Worm (Caenorhabditis elegans) whole organism, young adult: Measurements from ENCODE around the gene rml-4.

Source experiments
- F39B2.1 ChIP-seq: fragments of 200-800 bp; sonication (Bioruptor generic); IDR thresholded peaks from 2 replicates; pipeline ENCODE4 v1.3.6; 2022; ENCODE audit warnings: missing genetic modification reagents, missing genetic modification characterization, missing compliant biosample characterization
- ama-1 ChIP-seq, 3 experiments: fragments of 150-350 bp in 1 of 3; sonication (generic microtip) in 2 of 3; optimal IDR thresholded peaks; 2 replicates each; lab custom pipeline; 2014 to 2018; ENCODE audit warnings: missing biosample characterization in 2 of 3, missing genetic modification characterization in 2 of 3, missing genetic modification reagents in 2 of 3
- attf-3 ChIP-seq: fragments of 200-800 bp; sonication (Bioruptor generic); conservative IDR thresholded peaks from 2 replicates; pipeline ENCODE4 v1.3.6; 2022; ENCODE audit warnings: missing genetic modification reagents, missing genetic modification characterization, missing compliant biosample characterization
- ccch-3 ChIP-seq: fragments of 200-800 bp; sonication (Bioruptor generic); optimal IDR thresholded peaks from 2 replicates; lab custom pipeline; 2018; ENCODE audit warnings: mild to moderate bottlenecking, missing genetic modification characterization, missing compliant biosample characterization
- madf-3 ChIP-seq: fragments of 200-800 bp; sonication (Bioruptor generic); IDR thresholded peaks from 2 replicates; pipeline ENCODE4 v1.3.6; 2022; ENCODE audit warnings: missing genetic modification reagents, missing genetic modification characterization, missing compliant biosample characterization
- mes-4 ChIP-seq: sonication (generic microtip); optimal IDR thresholded peaks from 2 replicates; lab custom pipeline; 2016; ENCODE audit warnings: missing genotype, missing genetic modification characterization, missing compliant biosample characterization
- pha-4 ChIP-seq: fragments of 150-350 bp; sonication (generic microtip); optimal IDR thresholded peaks from 2 replicates; lab custom pipeline; 2014; ENCODE audit warnings: missing biosample characterization, missing genetic modification reagents, missing genetic modification characterization
- unc-62 ChIP-seq: fragments of 150-350 bp; optimal IDR thresholded peaks from 2 replicates; lab custom pipeline; 2014; ENCODE audit warnings: missing biosample characterization, missing genetic modification reagents, missing genetic modification characterization

DNA sequence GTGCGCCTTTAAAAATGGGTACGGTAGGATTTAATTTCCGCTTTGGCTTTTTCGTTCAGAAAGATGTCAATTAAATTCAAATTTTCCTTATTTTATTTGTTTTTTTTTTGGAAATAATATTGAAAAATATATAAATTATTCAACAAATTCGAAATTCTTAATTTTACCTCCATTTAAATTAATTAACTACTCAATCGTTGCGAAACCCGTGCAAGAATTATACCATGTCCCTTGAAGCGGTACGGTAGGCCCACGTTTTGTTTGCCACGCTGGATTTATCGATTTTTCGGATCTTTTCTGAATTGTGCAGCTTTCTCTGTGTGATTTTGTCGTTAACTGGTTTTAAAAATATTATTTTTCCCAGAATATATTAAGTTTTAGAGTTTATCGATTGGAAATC is 25.6 kb downstream of the rml-4 start, which contains the start of gene Y52E8A.2:
- no peak for TF ChIP-seq ccch-3 (GFP tag; lab: Kevin White, UChicago)
- no peak for TF ChIP-seq F39B2.1 (GFP tag; lab: Robert Waterston, UW)
- TF ChIP-seq ama-1 (optimal IDR thresholded peaks at IDR 0.05; lab: Kevin White, UChicago) = no peak
- no peak for TF ChIP-seq ama-1 (GFP tag; optimal IDR thresholded peaks at IDR 0.05; lab: Kevin White, UChicago)
- no peak for TF ChIP-seq unc-62
- TF ChIP-seq attf-3 (GFP tag; lab: Robert Waterston, UW) = no peak
- no peak for TF ChIP-seq madf-3 (GFP tag; lab: Robert Waterston, UW)
- no peak for TF ChIP-seq pha-4 (tag; lab: Kevin White, UChicago)
- no peak for TF ChIP-seq mes-4
